Worm (Caenorhabditis elegans) whole organism, L3 larva: ENCODE results near the gene gnrr-7.

Experiments
- R02D3.7 ChIP-seq: fragments of 150-350 bp; optimal IDR thresholded peaks from 2 replicates; lab custom pipeline; 2014; ENCODE audit warnings: missing biosample characterization, missing genetic modification characterization
- ZK546.5 ChIP-seq: sonication (generic microtip); optimal IDR thresholded peaks from 2 replicates; lab custom pipeline; 2017; ENCODE audit warnings: missing biosample characterization, missing genetic modification characterization
- aly-2 ChIP-seq: fragments of 150-350 bp; optimal IDR thresholded peaks from 2 replicates; lab custom pipeline; 2014; ENCODE audit warnings: missing biosample characterization, missing genetic modification characterization
- ama-1 ChIP-seq: fragments of 150-350 bp; optimal IDR thresholded peaks from 2 replicates; lab custom pipeline; 2018
- ceh-16 ChIP-seq: sonication (generic microtip); optimal IDR thresholded peaks from 2 replicates; lab custom pipeline; 2017; ENCODE audit warnings: missing biosample characterization, missing genetic modification characterization
- ceh-28 ChIP-seq: fragments of 150-350 bp; optimal IDR thresholded peaks from 2 replicates; lab custom pipeline; 2014; ENCODE audit warnings: missing biosample characterization, missing genetic modification reagents, missing genetic modification characterization
- ceh-82 ChIP-seq: fragments of 150-350 bp; optimal IDR thresholded peaks from 2 replicates; lab custom pipeline; 2014; ENCODE audit warnings: missing biosample characterization, missing genetic modification characterization
- ceh-9 ChIP-seq: sonication (generic microtip); optimal IDR thresholded peaks from 2 replicates; lab custom pipeline; 2018; ENCODE audit warnings: missing biosample characterization, missing genetic modification characterization
- egl-27 ChIP-seq: sonication (generic microtip); optimal IDR thresholded peaks from 4 replicates; lab custom pipeline; 2017; ENCODE audit warnings: missing biosample characterization, missing genetic modification reagents, missing genetic modification characterization
- egl-5 ChIP-seq: fragments of 150-350 bp; optimal IDR thresholded peaks from 2 replicates; lab custom pipeline; 2017; ENCODE audit warnings: missing biosample characterization, missing genetic modification reagents, missing genetic modification characterization, inconsistent platforms
- elt-1 ChIP-seq: fragments of 150-350 bp; optimal IDR thresholded peaks from 2 replicates; lab custom pipeline; 2014; ENCODE audit warnings: missing biosample characterization, missing genetic modification characterization
- elt-2 ChIP-seq: sonication (generic microtip); optimal IDR thresholded peaks from 2 replicates; lab custom pipeline; 2016; ENCODE audit warnings: missing genetic modification reagents, mild to moderate bottlenecking, missing genetic modification characterization, missing compliant biosample characterization
- elt-3 ChIP-seq, 3 experiments: fragments of 150-350 bp in 1 of 3; sonication (generic microtip) in 2 of 3; optimal IDR thresholded peaks; 2 replicates in 2 of 3; 4 replicates in 1 of 3; lab custom pipeline; 2014 to 2017; ENCODE audit warnings: missing biosample characterization in 3 of 3, missing genetic modification characterization in 3 of 3
- eor-1 ChIP-seq, 2 experiments: fragments of 150-350 bp; optimal IDR thresholded peaks; 2 replicates each; lab custom pipeline; 2014 to 2018; ENCODE audit warnings: missing biosample characterization in 2 of 2, missing genetic modification characterization in 2 of 2
- fkh-10 ChIP-seq: sonication (generic microtip); optimal IDR thresholded peaks from 2 replicates; lab custom pipeline; 2017; ENCODE audit warnings: missing biosample characterization, missing genetic modification reagents, missing genetic modification characterization
- fkh-2 ChIP-seq: fragments of 150-350 bp; optimal IDR thresholded peaks from 2 replicates; lab custom pipeline; 2014; ENCODE audit warnings: missing biosample characterization, missing genetic modification reagents, missing genetic modification characterization
- fos-1 ChIP-seq: fragments of 150-350 bp; optimal IDR thresholded peaks from 2 replicates; lab custom pipeline; 2014; ENCODE audit warnings: missing biosample characterization, missing genetic modification characterization
- hmg-11 ChIP-seq: sonication (generic microtip); optimal IDR thresholded peaks from 2 replicates; lab custom pipeline; 2016; ENCODE audit warnings: missing genetic modification characterization, missing compliant biosample characterization
- jun-1 ChIP-seq: fragments of 150-350 bp; optimal IDR thresholded peaks from 2 replicates; lab custom pipeline; 2014; ENCODE audit warnings: missing biosample characterization, missing genetic modification reagents, missing genetic modification characterization
- lin-15B ChIP-seq: fragments of 150-350 bp; optimal IDR thresholded peaks from 2 replicates; lab custom pipeline; 2014; ENCODE audit warnings: missing biosample characterization, missing genetic modification characterization
- lin-39 ChIP-seq: fragments of 150-350 bp; optimal IDR thresholded peaks from 2 replicates; lab custom pipeline; 2018; ENCODE audit warnings: missing biosample characterization, missing genetic modification reagents, missing genetic modification characterization
- lsy-12 ChIP-seq: sonication (generic microtip); optimal IDR thresholded peaks from 2 replicates; lab custom pipeline; 2016; ENCODE audit warnings: mild to moderate bottlenecking, missing genetic modification characterization, missing compliant biosample characterization
- mdl-1 ChIP-seq: fragments of 150-350 bp; optimal IDR thresholded peaks from 2 replicates; lab custom pipeline; 2014; ENCODE audit warnings: missing biosample characterization, missing genetic modification characterization
- mml-1 ChIP-seq: fragments of 150-350 bp; sonication (generic microtip); optimal IDR thresholded peaks from 3 replicates; lab custom pipeline; 2014; ENCODE audit warnings: missing biosample characterization, missing genetic modification characterization
- nfya-1 ChIP-seq: sonication (generic microtip); optimal IDR thresholded peaks from 2 replicates; lab custom pipeline; 2017; ENCODE audit warnings: missing genetic modification characterization, mild to moderate bottlenecking, missing compliant biosample characterization, antibody characterized with exemption, moderate library complexity; ENCODE audit not compliant: insufficient read depth
- nhr-11 ChIP-seq: fragments of 150-350 bp; optimal IDR thresholded peaks from 2 replicates; lab custom pipeline; 2014; ENCODE audit warnings: missing biosample characterization, missing genetic modification characterization
- nhr-12 ChIP-seq: fragments of 150-350 bp; optimal IDR thresholded peaks from 2 replicates; lab custom pipeline; 2014; ENCODE audit warnings: missing biosample characterization, missing genetic modification characterization
- nhr-23 ChIP-seq: fragments of 150-350 bp; optimal IDR thresholded peaks from 2 replicates; lab custom pipeline; 2014; ENCODE audit warnings: missing biosample characterization, missing genetic modification reagents, missing genetic modification characterization
- nhr-237 ChIP-seq: fragments of 150-350 bp; optimal IDR thresholded peaks from 2 replicates; lab custom pipeline; 2014; ENCODE audit warnings: missing biosample characterization, missing genetic modification characterization
- nhr-25 ChIP-seq: sonication (generic microtip); optimal IDR thresholded peaks from 2 replicates; lab custom pipeline; 2017; ENCODE audit warnings: missing biosample characterization, missing genetic modification characterization
- nhr-28 ChIP-seq: fragments of 150-350 bp; optimal IDR thresholded peaks from 2 replicates; lab custom pipeline; 2014; ENCODE audit warnings: missing biosample characterization, missing genetic modification characterization
- nhr-43 ChIP-seq: sonication (generic microtip); optimal IDR thresholded peaks from 2 replicates; lab custom pipeline; 2016; ENCODE audit warnings: mild to moderate bottlenecking, missing genetic modification characterization, missing compliant biosample characterization; ENCODE audit not compliant: poor library complexity, severe bottlenecking
- nhr-67 ChIP-seq: fragments of 150-350 bp; optimal IDR thresholded peaks from 2 replicates; lab custom pipeline; 2014; ENCODE audit warnings: missing biosample characterization, missing genetic modification characterization
- nhr-76 ChIP-seq: fragments of 150-350 bp; sonication (generic microtip); optimal IDR thresholded peaks from 5 replicates; lab custom pipeline; 2014; ENCODE audit warnings: missing biosample characterization, missing genetic modification characterization
- nhr-77 ChIP-seq: fragments of 150-350 bp; optimal IDR thresholded peaks from 2 replicates; lab custom pipeline; 2014; ENCODE audit warnings: missing biosample characterization, missing genetic modification characterization
- pha-4 ChIP-seq: fragments of 150-350 bp; optimal IDR thresholded peaks from 2 replicates; lab custom pipeline; 2014; ENCODE audit warnings: missing biosample characterization, missing genetic modification reagents, missing genetic modification characterization
- pqm-1 ChIP-seq: fragments of 150-350 bp; optimal IDR thresholded peaks from 2 replicates; lab custom pipeline; 2017; ENCODE audit warnings: missing biosample characterization, missing genetic modification characterization, inconsistent platforms
- sea-2 ChIP-seq: fragments of 150-350 bp; sonication (generic microtip); optimal IDR thresholded peaks from 4 replicates; lab custom pipeline; 2014; ENCODE audit warnings: missing biosample characterization, missing genetic modification reagents, missing genetic modification characterization
- skn-1 ChIP-seq: fragments of 150-350 bp; optimal IDR thresholded peaks from 2 replicates; lab custom pipeline; 2014; ENCODE audit warnings: missing biosample characterization, missing genetic modification characterization
- snpc-4 ChIP-seq: fragments of 150-350 bp; optimal IDR thresholded peaks from 2 replicates; lab custom pipeline; 2014; ENCODE audit warnings: missing biosample characterization, missing genetic modification characterization
- tbx-2 ChIP-seq: sonication (generic microtip); optimal IDR thresholded peaks from 2 replicates; lab custom pipeline; 2016; ENCODE audit warnings: mild to moderate bottlenecking, missing genetic modification characterization, missing compliant biosample characterization
- unc-39 ChIP-seq: sonication (generic microtip); optimal IDR thresholded peaks from 4 replicates; lab custom pipeline; 2017; ENCODE audit warnings: missing biosample characterization, missing genetic modification characterization
- unc-62 ChIP-seq: fragments of 150-350 bp; sonication (generic microtip); optimal IDR thresholded peaks from 4 replicates; lab custom pipeline; 2014; ENCODE audit warnings: missing biosample characterization, missing genetic modification reagents, missing genetic modification characterization
- zag-1 ChIP-seq: fragments of 150-350 bp; optimal IDR thresholded peaks from 2 replicates; lab custom pipeline; 2014; ENCODE audit warnings: missing biosample characterization, missing genetic modification characterization
- ztf-11 ChIP-seq: fragments of 150-350 bp; optimal IDR thresholded peaks from 2 replicates; lab custom pipeline; 2014; ENCODE audit warnings: missing biosample characterization, missing genetic modification characterization
- ztf-4 ChIP-seq: fragments of 150-350 bp; optimal IDR thresholded peaks from 2 replicates; lab custom pipeline; 2014; ENCODE audit warnings: missing biosample characterization, missing genetic modification characterization

Gene gnrr-7

DNA sequence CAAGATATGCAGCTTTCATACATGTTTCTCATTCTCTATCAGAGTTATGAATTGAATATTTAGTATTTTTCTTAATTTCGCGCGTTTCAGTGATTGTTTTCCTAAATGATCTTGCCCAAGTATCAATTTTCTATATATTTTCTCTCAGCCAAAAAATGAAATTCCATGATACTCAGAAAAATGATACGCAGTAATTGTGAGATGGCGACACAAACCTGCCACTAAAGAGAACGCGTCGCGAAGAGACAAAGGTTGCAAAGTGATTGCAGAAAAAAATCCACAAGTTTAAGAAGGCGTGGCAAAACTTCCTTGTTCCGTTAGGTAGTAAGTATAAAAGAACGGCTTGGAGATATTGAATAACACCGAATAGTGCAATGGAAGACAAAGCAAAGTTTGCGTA, 15.6 kb downstream of the gnrr-7 start, which contains the start of gene col-179:
Gene col-179 (plus strand): TSS at position 301 of the 400 bp plus-strand sequence.
- TF ChIP-seq lin-39 (tag; lab: Kevin White, UChicago) (no peak), pqm-1 (tag; lab: Kevin White, UChicago) (no peak), aly-2 (tag; lab: Kevin White, UChicago) (no peak), nfya-1 (tag; lab: Kevin White, UChicago) (no peak), skn-1 (tag; lab: Kevin White, UChicago) (no peak), nhr-25 (tag; lab: Kevin White, UChicago) (no peak), egl-5 (tag; lab: Kevin White, UChicago) (no peak), nhr-237 (tag; lab: Kevin White, UChicago) (no peak), nhr-67 (tag; lab: Kevin White, UChicago) (no peak), ceh-16 (tag; lab: Kevin White, UChicago) (no peak), ceh-28 (tag; lab: Kevin White, UChicago) (no peak), ceh-82 (tag; lab: Kevin White, UChicago) (no peak), fos-1 (tag; lab: Kevin White, UChicago) (no peak), tbx-2 (no peak), egl-27 (no peak), mdl-1 (no peak), elt-2 (tag; lab: Kevin White, UChicago) (no peak), ZK546.5 (tag; lab: Kevin White, UChicago) (no peak)

DNA sequence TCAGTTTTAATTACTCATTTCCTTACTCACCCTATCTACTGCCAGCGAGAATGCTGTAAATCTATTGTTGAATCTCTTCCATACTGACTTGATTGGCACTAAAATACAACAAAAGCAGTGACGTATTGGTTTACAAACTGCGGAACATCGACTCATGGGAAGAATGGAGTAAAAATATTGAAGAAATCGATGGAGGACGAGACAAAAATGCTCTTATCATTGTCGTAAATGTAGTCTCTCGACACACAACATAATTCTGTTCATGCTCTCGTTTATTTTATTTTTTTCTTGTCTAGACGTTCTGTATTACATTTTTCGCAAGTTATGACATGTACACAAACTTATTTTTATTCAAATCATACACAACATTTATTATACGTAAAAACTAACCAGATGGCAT, 18.2 kb downstream of the gnrr-7 start, which contains the start of gene C34F6.11:
Gene C34F6.11 (minus strand): TSS at position 160 of the 400 bp plus-strand sequence.
- TF ChIP-seq unc-62 (GFP tag; lab: Kevin White, UChicago) (no peak), pha-4 (tag; lab: Kevin White, UChicago) (peak; percentile 2), pqm-1 (tag; lab: Kevin White, UChicago) (peak; percentile 52), elt-2 (tag; lab: Kevin White, UChicago) (peak; percentile 70)

DNA sequence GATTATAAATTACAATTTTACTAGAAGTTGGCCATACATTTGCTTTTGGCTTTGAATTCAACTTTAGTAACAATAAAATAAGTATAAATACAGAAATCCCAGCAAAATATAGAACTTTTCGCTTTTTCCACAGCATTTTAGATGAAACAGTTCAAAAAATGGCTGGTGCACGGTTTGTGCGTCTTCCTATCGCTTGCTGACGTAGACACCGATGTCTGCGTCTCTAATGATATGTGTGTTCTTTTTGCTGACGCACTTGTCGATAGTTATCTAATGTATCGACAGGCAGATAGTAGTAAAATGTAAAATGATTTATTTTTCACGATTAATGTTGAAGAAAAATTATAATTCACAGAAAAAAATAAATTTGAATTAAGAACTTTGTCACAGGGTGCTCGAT, 21.4 kb downstream of the gnrr-7 start, which contains the start of gene hst-2:
Gene hst-2 (minus strand): TSS at position 203 of the 400 bp plus-strand sequence.
- TF ChIP-seq sea-2 (GFP tag; lab: Kevin White, UChicago) (no peak), elt-3 (tag; optimal IDR thresholded peaks at IDR 0.05; lab: Kevin White, UChicago) (peak in 1 of 3 experiments; percentile 18), nfya-1 (tag; lab: Kevin White, UChicago) (peak; percentile 85), zag-1 (tag; lab: Kevin White, UChicago) (no peak), ceh-28 (tag; lab: Kevin White, UChicago) (peak; percentile 82), nhr-77 (peak; percentile 55), nhr-67 (tag; lab: Kevin White, UChicago) (no peak), tbx-2 (peak; percentile 88), R02D3.7 (peak; percentile 52), elt-2 (tag; lab: Kevin White, UChicago) (peak; percentile 80), ceh-9 (tag; lab: Kevin White, UChicago) (no peak), lsy-12 (tag; lab: Kevin White, UChicago) (peak; percentile 74), nhr-11 (tag; lab: Kevin White, UChicago) (peak; percentile 25), ceh-16 (tag; lab: Kevin White, UChicago) (no peak), unc-39 (tag; lab: Kevin White, UChicago) (no peak), nhr-28 (no peak), elt-1 (peak; percentile 6), ztf-4 (tag; lab: Kevin White, UChicago) (peak; percentile 7), mml-1 (tag; lab: Kevin White, UChicago) (no peak), nhr-237 (tag; lab: Kevin White, UChicago) (no peak), nhr-12 (tag; lab: Kevin White, UChicago) (no peak), unc-62 (GFP tag; lab: Kevin White, UChicago) (no peak), snpc-4 (tag; lab: Kevin White, UChicago) (peak; percentile 54), pha-4 (tag; lab: Kevin White, UChicago) (peak; percentile 96), nhr-23 (tag; lab: Kevin White, UChicago) (peak; percentile 93), nhr-43 (tag; lab: Kevin White, UChicago) (peak; percentile 84), pqm-1 (tag; lab: Kevin White, UChicago) (peak; percentile 62), fos-1 (tag; lab: Kevin White, UChicago) (no peak), jun-1 (tag; lab: Kevin White, UChicago) (peak; percentile 90), egl-27 (no peak), aly-2 (tag; lab: Kevin White, UChicago) (no peak), fkh-2 (tag; lab: Kevin White, UChicago) (no peak), eor-1 (tag; optimal IDR thresholded peaks at IDR 0.05; lab: Kevin White, UChicago) (no peak), ceh-82 (tag; lab: Kevin White, UChicago) (peak; percentile 45), ama-1 (lab: Kevin White, UChicago) (no peak), ZK546.5 (tag; lab: Kevin White, UChicago) (no peak), lin-39 (tag; lab: Kevin White, UChicago) (peak; percentile 34), nhr-25 (tag; lab: Kevin White, UChicago) (peak; percentile 89), fkh-10 (no peak), hmg-11 (tag; lab: Kevin White, UChicago) (peak; percentile 84), egl-5 (tag; lab: Kevin White, UChicago) (peak; percentile 53), ztf-11 (tag; lab: Kevin White, UChicago) (no peak), nhr-76 (no peak), skn-1 (tag; lab: Kevin White, UChicago) (peak; percentile 54), mdl-1 (no peak), lin-15B (peak; percentile 52)
